Fruit fly (Drosophila melanogaster) whole organism, embryonic: ENCODE measurements around the gene CG8630.

Experiments used
- Bteb2 ChIP-seq: fragments of 200-800 bp; sonication (Bioruptor generic); optimal IDR thresholded peaks from 2 replicates; lab custom pipeline; 2016; ENCODE audit warnings: missing biosample characterization, missing genetic modification characterization
- CG10431 ChIP-seq: fragments of 200-800 bp; sonication (Bioruptor generic); optimal IDR thresholded peaks from 3 replicates; lab custom pipeline; 2018; ENCODE audit warnings: missing biosample characterization, mild to moderate bottlenecking, missing genetic modification characterization
- CG12104 ChIP-seq: fragments of 200-800 bp; sonication (Bioruptor generic); optimal IDR thresholded peaks from 3 replicates; lab custom pipeline; 2016; ENCODE audit warnings: missing biosample characterization, missing genetic modification characterization
- CG12391 ChIP-seq: fragments of 200-800 bp; sonication (Bioruptor generic); optimal IDR thresholded peaks from 3 replicates; lab custom pipeline; 2018; ENCODE audit warnings: missing biosample characterization, mild to moderate bottlenecking, missing genetic modification characterization, moderate library complexity
- CG14710 ChIP-seq: fragments of 200-800 bp; sonication (Bioruptor generic); optimal IDR thresholded peaks from 3 replicates; lab custom pipeline; 2019; ENCODE audit warnings: missing biosample characterization, mild to moderate bottlenecking, missing genetic modification characterization, moderate library complexity
- CG15011 ChIP-seq: fragments of 200-800 bp; sonication (Bioruptor generic); optimal IDR thresholded peaks from 3 replicates; lab custom pipeline; 2018; ENCODE audit warnings: missing biosample characterization, mild to moderate bottlenecking, missing genetic modification characterization
- CG1602 ChIP-seq: fragments of 200-800 bp; sonication (Bioruptor generic); optimal IDR thresholded peaks from 3 replicates; lab custom pipeline; 2016; ENCODE audit warnings: missing biosample characterization, missing genetic modification characterization
- CG16815 ChIP-seq: fragments of 200-800 bp; sonication (Bioruptor generic); optimal IDR thresholded peaks from 3 replicates; lab custom pipeline; 2017; ENCODE audit warnings: missing biosample characterization, mild to moderate bottlenecking, missing genetic modification characterization
- CG1832 ChIP-seq: fragments of 200-800 bp; sonication (Bioruptor generic); optimal IDR thresholded peaks from 2 replicates; lab custom pipeline; 2017; ENCODE audit warnings: missing biosample characterization, mild to moderate bottlenecking, missing genetic modification characterization, inconsistent platforms
- CG31388 ChIP-seq: fragments of 200-800 bp; sonication (Bioruptor generic); optimal IDR thresholded peaks from 2 replicates; lab custom pipeline; 2016; ENCODE audit warnings: missing biosample characterization, missing genetic modification characterization
- CG34422 ChIP-seq: fragments of 200-800 bp; sonication (Bioruptor generic); IDR thresholded peaks from 3 replicates; pipeline ENCODE4 v1.3.6; 2022; ENCODE audit warnings: missing biosample characterization, missing genetic modification characterization
- CG4404 ChIP-seq: fragments of 200-800 bp; sonication (Bioruptor generic); IDR thresholded peaks from 2 replicates; pipeline ENCODE4 v1.3.6; 2022; ENCODE audit warnings: missing biosample characterization, missing genetic modification characterization
- CG4707 ChIP-seq: fragments of 200-800 bp; sonication (Bioruptor generic); optimal IDR thresholded peaks from 2 replicates; lab custom pipeline; 2018; ENCODE audit warnings: missing biosample characterization, mild to moderate bottlenecking, missing genetic modification characterization, moderate library complexity
- CG4854 ChIP-seq: fragments of 200-800 bp; sonication (Bioruptor generic); optimal IDR thresholded peaks from 2 replicates; lab custom pipeline; 2016; ENCODE audit warnings: missing biosample characterization, missing genetic modification characterization, inconsistent platforms
- CG6254 ChIP-seq: fragments of 200-800 bp; sonication (Bioruptor generic); optimal IDR thresholded peaks from 3 replicates; lab custom pipeline; 2017; ENCODE audit warnings: mild to moderate bottlenecking, missing biosample characterization, missing genetic modification reagents, missing genetic modification characterization
- CG6765 ChIP-seq: fragments of 200-800 bp; sonication (Bioruptor generic); optimal IDR thresholded peaks from 3 replicates; lab custom pipeline; 2017; ENCODE audit warnings: missing biosample characterization, mild to moderate bottlenecking, missing genetic modification characterization
- CG8944 ChIP-seq: fragments of 200-800 bp; sonication (Bioruptor generic); optimal IDR thresholded peaks from 3 replicates; lab custom pipeline; 2016; ENCODE audit warnings: missing biosample characterization, missing genetic modification characterization
- CG9932 ChIP-seq: fragments of 200-800 bp; sonication (Bioruptor generic); IDR thresholded peaks from 2 replicates; pipeline ENCODE4 v1.3.6; 2022; ENCODE audit warnings: missing biosample characterization, missing genetic modification characterization
- Hey ChIP-seq: fragments of 200-800 bp; sonication (Bioruptor generic); optimal IDR thresholded peaks from 3 replicates; lab custom pipeline; 2018; ENCODE audit warnings: missing biosample characterization, mild to moderate bottlenecking, missing genetic modification characterization
- Hr78 ChIP-seq, 2 experiments: fragments of 200-800 bp in 1 of 2; fragments of >200 bp in 1 of 2; sonication (Bioruptor generic) in 1 of 2; optimal IDR thresholded peaks; 2 replicates each; lab custom pipeline; 2017 to 2019; ENCODE audit warnings: missing biosample characterization in 2 of 2, missing genetic modification characterization in 2 of 2, mild to moderate bottlenecking in 1 of 2, moderate library complexity in 1 of 2
- Jarid2 ChIP-seq: fragments of 200-800 bp; sonication (Bioruptor generic); optimal IDR thresholded peaks from 3 replicates; lab custom pipeline; 2017; ENCODE audit warnings: mild to moderate bottlenecking, missing biosample characterization, missing genetic modification reagents, missing genetic modification characterization
- Nf-YA ChIP-seq: fragments of 200-800 bp; sonication (Bioruptor generic); IDR thresholded peaks from 2 replicates; pipeline ENCODE4 v1.3.6; 2022; ENCODE audit warnings: missing biosample characterization, missing genetic modification characterization
- PHDP ChIP-seq: fragments of 200-800 bp; sonication (Bioruptor generic); optimal IDR thresholded peaks from 3 replicates; lab custom pipeline; 2018; ENCODE audit warnings: missing biosample characterization, mild to moderate bottlenecking, missing genetic modification characterization, moderate library complexity
- Six4 ChIP-seq: fragments of 200-800 bp; sonication (Bioruptor generic); optimal IDR thresholded peaks from 2 replicates; lab custom pipeline; 2016; ENCODE audit warnings: missing biosample characterization, missing genetic modification characterization
- Stat92E ChIP-seq, 3 experiments: fragments of >200 bp in 2 of 3; fragments of 200-800 bp in 1 of 3; sonication (Bioruptor generic) in 1 of 3; optimal IDR thresholded peaks; 2 replicates each; lab custom pipeline; 2017 to 2019; ENCODE audit warnings: missing biosample characterization in 3 of 3, missing genetic modification characterization in 3 of 3, mild to moderate bottlenecking in 1 of 3, moderate library complexity in 1 of 3
- Trl ChIP-seq, 3 experiments: fragments of >200 bp in 2 of 3; fragments of 200-800 bp in 1 of 3; sonication (Bioruptor generic) in 1 of 3; optimal IDR thresholded peaks; 2 replicates in 1 of 3; 3 replicates in 2 of 3; lab custom pipeline; 2016 to 2017; ENCODE audit warnings: missing biosample characterization in 1 of 3, missing genetic modification characterization in 1 of 3
- Xbp1 ChIP-seq: fragments of 200-800 bp; sonication (Bioruptor generic); optimal IDR thresholded peaks from 3 replicates; lab custom pipeline; 2016; ENCODE audit warnings: missing biosample characterization, mild to moderate bottlenecking, missing genetic modification characterization
- ab ChIP-seq: fragments of 200-800 bp; sonication (Bioruptor generic); optimal IDR thresholded peaks from 2 replicates; lab custom pipeline; 2016; ENCODE audit warnings: missing biosample characterization, missing genetic modification characterization
- ara ChIP-seq: fragments of 200-800 bp; sonication (Bioruptor generic); IDR thresholded peaks from 2 replicates; pipeline ENCODE4 v1.3.6; 2022; ENCODE audit warnings: missing biosample characterization, missing genetic modification characterization
- ato ChIP-seq: fragments of 200-800 bp; sonication (Bioruptor generic); IDR thresholded peaks from 2 replicates; pipeline ENCODE4 v1.3.6; 2022; ENCODE audit warnings: missing biosample characterization, missing genetic modification characterization; ENCODE audit not compliant: partially characterized antibody
- bcd ChIP-seq: fragments of 200-800 bp; sonication (Bioruptor generic); optimal IDR thresholded peaks from 2 replicates; lab custom pipeline; 2017; ENCODE audit warnings: missing biosample characterization, mild to moderate bottlenecking, missing genetic modification characterization
- chinmo ChIP-seq: fragments of 200-800 bp; sonication (Bioruptor generic); IDR thresholded peaks from 4 replicates; pipeline ENCODE4 v1.3.6; 2022; ENCODE audit warnings: missing biosample characterization, missing genetic modification characterization; ENCODE audit not compliant: partially characterized antibody
- corto ChIP-seq: fragments of 200-800 bp; sonication (Bioruptor generic); optimal IDR thresholded peaks from 2 replicates; lab custom pipeline; 2016; ENCODE audit warnings: missing biosample characterization, mild to moderate bottlenecking, missing genetic modification characterization, moderate library complexity
- croc ChIP-seq: fragments of 200-800 bp; sonication (Bioruptor generic); conservative IDR thresholded peaks from 3 replicates; pipeline ENCODE4 v1.3.6; 2022; ENCODE audit warnings: missing biosample characterization, missing genetic modification characterization
- crol ChIP-seq: fragments of 200-800 bp; sonication (Bioruptor generic); IDR thresholded peaks from 2 replicates; pipeline ENCODE4 v1.3.6; 2022; ENCODE audit warnings: missing biosample characterization, missing genetic modification characterization
- dm ChIP-seq: fragments of 200-800 bp; sonication (Bioruptor generic); optimal IDR thresholded peaks from 3 replicates; lab custom pipeline; 2016; ENCODE audit warnings: missing biosample characterization, missing genetic modification characterization
- dpn ChIP-seq, 2 experiments: fragments of 200-800 bp; sonication (Bioruptor generic); optimal IDR thresholded peaks; 3 replicates each; lab custom pipeline; 2016; ENCODE audit warnings: missing biosample characterization in 2 of 2, missing genetic modification characterization in 2 of 2
- eve ChIP-seq, 2 experiments: fragments of >200 bp; optimal IDR thresholded peaks; 2 replicates each; lab custom pipeline; 2017; ENCODE audit warnings: missing biosample characterization in 2 of 2, missing genetic modification characterization in 2 of 2
- ftz-f1 ChIP-seq: fragments of 200-800 bp; sonication (Bioruptor generic); optimal IDR thresholded peaks from 2 replicates; lab custom pipeline; 2016; ENCODE audit warnings: missing biosample characterization, missing genetic modification characterization
- hkb ChIP-seq, 2 experiments: fragments of 200-800 bp in 1 of 2; fragments of >200 bp in 1 of 2; sonication (Bioruptor generic) in 1 of 2; IDR thresholded peaks in 1 of 2; optimal IDR thresholded peaks in 1 of 2; 2 replicates each; pipeline versions ENCODE4 v1.3.6 to Lab custom; 2017 to 2022; ENCODE audit warnings: missing biosample characterization in 1 of 2, missing genetic modification characterization in 1 of 2
- ind ChIP-seq: fragments of 200-800 bp; sonication (Bioruptor generic); optimal IDR thresholded peaks from 3 replicates; lab custom pipeline; 2016; ENCODE audit warnings: missing biosample characterization, missing genetic modification characterization
- jing ChIP-seq: fragments of 200-800 bp; sonication (Bioruptor generic); optimal IDR thresholded peaks from 2 replicates; lab custom pipeline; 2018; ENCODE audit warnings: missing biosample characterization, mild to moderate bottlenecking, missing genetic modification characterization
- pho ChIP-seq: fragments of 200-800 bp; sonication (Bioruptor generic); optimal IDR thresholded peaks from 2 replicates; lab custom pipeline; 2016; ENCODE audit warnings: missing biosample characterization, missing genetic modification characterization
- sd ChIP-seq: fragments of 200-800 bp; sonication (Bioruptor generic); optimal IDR thresholded peaks from 3 replicates; lab custom pipeline; 2018; ENCODE audit warnings: missing biosample characterization, mild to moderate bottlenecking, missing genetic modification characterization, moderate library complexity
- sqz ChIP-seq: fragments of 200-800 bp; sonication (Bioruptor generic); optimal IDR thresholded peaks from 3 replicates; lab custom pipeline; 2018; ENCODE audit warnings: missing biosample characterization, mild to moderate bottlenecking, missing genetic modification characterization
- tgo ChIP-seq: fragments of 200-800 bp; sonication (Bioruptor generic); IDR thresholded peaks from 3 replicates; pipeline ENCODE4 v1.3.6; 2022; ENCODE audit warnings: missing biosample characterization, missing genetic modification characterization
- twi ChIP-seq: fragments of 200-800 bp; optimal IDR thresholded peaks from 2 replicates; lab custom pipeline; 2019; ENCODE audit warnings: missing biosample characterization, mild to moderate bottlenecking, missing genetic modification characterization, moderate library complexity
- zfh1 ChIP-seq: fragments of 200-800 bp; sonication (Bioruptor generic); IDR thresholded peaks from 3 replicates; pipeline ENCODE4 v1.3.6; 2022; ENCODE audit warnings: missing biosample characterization, missing genetic modification characterization

CG8630 gene

dm6 chr3R:13305318-13305899, 25.9 kb downstream of the CG8630 start (continued):
- TF ChIP-seq CG6765 (GFP tag; lab: Kevin White, UChicago) (no peak), CG31388 (GFP tag; lab: Kevin White, UChicago) (no peak), hkb (optimal IDR thresholded peaks at IDR 0.05; lab: Kevin White, UChicago) (no peak), hkb (GFP tag; IDR thresholded peaks at IDR 0.05; lab: Robert Waterston, UW) (0 out of 2 replicates have a peak, but pooled peaks have one; percentile 8), CG34422 (GFP tag; lab: Robert Waterston, UW) (no peak), dpn (GFP tag; optimal IDR thresholded peaks at IDR 0.05; lab: Kevin White, UChicago) (peak in 1 of 2 experiments; percentile 36), Six4 (peak; percentile 33), Xbp1 (GFP tag; lab: Kevin White, UChicago) (peak; percentile 45), CG4707 (GFP tag; lab: Kevin White, UChicago) (no peak), dm (no peak), CG16815 (GFP tag; lab: Kevin White, UChicago) (peak; percentile 23), ind (GFP tag; lab: Kevin White, UChicago) (peak; percentile 32), CG9932 (GFP tag; lab: Robert Waterston, UW) (no peak), CG14710 (tag; lab: Kevin White, UChicago) (peak; percentile 87), Nf-YA (GFP tag; lab: Robert Waterston, UW) (no peak), ara (GFP tag; lab: Robert Waterston, UW) (no peak), jing (GFP tag; lab: Kevin White, UChicago) (no peak), corto (GFP tag; lab: Kevin White, UChicago) (peak; percentile 17), Stat92E (GFP tag; optimal IDR thresholded peaks at IDR 0.05; lab: Kevin White, UChicago) (peak in 1 of 3 experiments; percentile 64), CG12391 (tag; lab: Kevin White, UChicago) (peak; percentile 66), Jarid2 (GFP tag; lab: Kevin White, UChicago) (no peak), CG1832 (GFP tag; lab: Kevin White, UChicago) (no peak), eve (GFP tag; optimal IDR thresholded peaks at IDR 0.05; lab: Kevin White, UChicago) (no peak), tgo (GFP tag; lab: Robert Waterston, UW) (peak; percentile 40; the same call in 1 of the 3 replicates), PHDP (peak; percentile 64), twi (tag; lab: Kevin White, UChicago) (peak; percentile 15), ato (no peak), CG6254 (GFP tag; lab: Kevin White, UChicago) (peak; percentile 52), CG4404 (GFP tag; lab: Robert Waterston, UW) (no peak), sd (tag; lab: Kevin White, UChicago) (no peak), pho (GFP tag; lab: Kevin White, UChicago) (no peak), ab (GFP tag; lab: Kevin White, UChicago) (no peak), CG15011 (GFP tag; lab: Kevin White, UChicago) (no peak), ftz-f1 (GFP tag; lab: Kevin White, UChicago) (no peak), CG10431 (GFP tag; lab: Kevin White, UChicago) (peak; percentile 62), Bteb2 (no peak), CG4854 (GFP tag; lab: Kevin White, UChicago) (no peak), crol (GFP tag; lab: Robert Waterston, UW) (peak; percentile 70), Hey (tag; lab: Kevin White, UChicago) (no peak), croc (GFP tag; lab: Robert Waterston, UW) (peak; percentile 13; the same call in 1 of the 3 replicates), CG8944 (GFP tag; lab: Kevin White, UChicago) (no peak), CG12104 (no peak), Hr78 (GFP tag; optimal IDR thresholded peaks at IDR 0.05; lab: Kevin White, UChicago) (peak in 1 of 2 experiments; percentile 29), sqz (GFP tag; lab: Kevin White, UChicago) (peak; percentile 38), zfh1 (GFP tag; lab: Robert Waterston, UW) (peak; percentile 32; the same call in 1 of the 3 replicates), CG1602 (peak; percentile 30), bcd (GFP tag; lab: Kevin White, UChicago) (peak; percentile 12), Trl (optimal IDR thresholded peaks at IDR 0.05; lab: Kevin White, UChicago) (no peak), Trl (GFP tag; optimal IDR thresholded peaks at IDR 0.05; lab: Kevin White, UChicago) (no peak), chinmo (GFP tag; lab: Robert Waterston, UW) (no peak)
